Fruit fly (Drosophila melanogaster) whole organism: ENCODE results near the gene Myc.

Source experiments
- CG8478 ChIP-seq: fragments of >200 bp; optimal IDR thresholded peaks from 2 replicates; lab custom pipeline; 2018; ENCODE audit warnings: inconsistent platforms
- Dll ChIP-seq: fragments of >200 bp; optimal IDR thresholded peaks from 2 replicates; lab custom pipeline; 2017
- EcR ChIP-seq, 2 experiments: fragments of >200 bp; optimal IDR thresholded peaks; 2 replicates each; lab custom pipeline; 2017; ENCODE audit warnings: missing biosample characterization in 2 of 2, missing genetic modification characterization in 2 of 2, missing genetic modification reagents in 2 of 2
- pan ChIP-seq: fragments of >200 bp; optimal IDR thresholded peaks from 2 replicates; lab custom pipeline; 2017
- psq ChIP-seq: fragments of >200 bp; optimal IDR thresholded peaks from 2 replicates; lab custom pipeline; 2017
- usp ChIP-seq: fragments of >200 bp; optimal IDR thresholded peaks from 2 replicates; lab custom pipeline; 2017; ENCODE audit warnings: missing biosample characterization, missing genetic modification characterization, mixed read lengths

Myc gene

DNA sequence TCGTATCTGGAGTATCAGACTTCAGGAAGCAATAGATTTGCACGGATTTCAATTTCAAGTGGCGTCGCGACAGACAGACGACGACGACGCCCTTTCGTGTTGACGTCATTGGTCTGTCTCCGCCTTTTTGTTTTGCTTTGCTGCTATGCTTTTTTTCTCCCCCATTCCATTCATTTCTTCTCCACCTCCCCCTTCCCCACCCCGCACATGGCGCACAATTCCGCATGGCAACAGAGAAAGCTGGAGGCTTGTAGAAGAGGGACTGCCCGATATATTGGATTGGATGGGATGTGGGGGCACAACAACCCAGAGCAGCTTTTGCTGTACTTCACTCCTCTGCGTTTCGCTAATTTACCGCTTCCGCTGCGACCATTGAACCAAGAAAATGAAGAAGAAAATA, 10.9 kb downstream of the Myc start:
- TF ChIP-seq psq (lab: Kevin White, UChicago) = no peak
- TF ChIP-seq EcR (GFP tag; optimal IDR thresholded peaks at IDR 0.05; lab: Kevin White, UChicago) = peak in 1 of 2 experiments; percentile 30

DNA sequence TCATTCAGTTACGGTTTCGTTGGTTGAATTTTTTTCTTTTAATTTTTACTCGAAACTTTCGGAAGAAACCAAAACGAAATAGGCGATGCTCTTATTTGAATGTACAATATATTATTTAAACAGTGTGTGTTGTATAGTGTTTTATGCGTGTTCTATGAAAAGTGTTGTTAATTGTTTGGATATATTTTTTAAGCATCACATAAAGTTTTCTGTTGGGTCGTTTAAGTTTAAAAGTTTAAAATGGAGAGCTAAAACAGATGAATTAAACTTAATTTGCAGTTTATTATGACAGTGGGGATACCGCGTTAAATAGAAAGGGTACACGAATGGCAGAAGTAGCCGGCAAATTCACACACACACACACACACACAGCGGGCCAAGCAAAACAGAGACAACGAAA, 16.9 kb downstream of the Myc start:
- TF ChIP-seq psq (lab: Kevin White, UChicago) = no peak
- no peak for TF ChIP-seq CG8478 (lab: Kevin White, UChicago)
- no peak for TF ChIP-seq usp (GFP tag; lab: Kevin White, UChicago)
- TF ChIP-seq Dll (lab: Kevin White, UChicago) = no peak
- no peak for TF ChIP-seq EcR (GFP tag; optimal IDR thresholded peaks at IDR 0.05; lab: Kevin White, UChicago)
- no peak for TF ChIP-seq pan (lab: Kevin White, UChicago)

DNA sequence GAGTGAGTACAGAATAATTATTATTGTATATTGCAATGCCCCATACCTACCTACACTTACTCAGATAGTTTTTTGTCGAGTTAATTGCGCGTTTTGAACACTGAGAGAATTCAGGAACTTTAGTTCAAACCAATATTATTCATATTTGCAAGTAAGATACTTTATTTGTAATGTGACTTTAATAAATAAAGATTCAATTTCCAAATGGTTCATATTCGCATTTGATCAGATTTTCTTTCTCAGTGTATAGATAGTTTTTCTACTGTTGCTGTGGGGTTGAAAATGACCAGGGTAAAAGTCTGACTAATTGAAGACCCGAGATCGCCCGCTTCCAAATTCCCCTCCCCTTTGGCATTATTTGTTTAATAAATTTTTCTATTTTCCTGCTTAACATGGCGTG, 21.2 kb downstream of the Myc start:
- TF ChIP-seq psq (lab: Kevin White, UChicago) (no peak), usp (GFP tag; lab: Kevin White, UChicago) (no peak)

- TF ChIP-seq CG8478 (lab: Kevin White, UChicago) (no peak), Dll (lab: Kevin White, UChicago) (no peak), psq (lab: Kevin White, UChicago) (no peak), pan (lab: Kevin White, UChicago) (no peak), EcR (GFP tag; optimal IDR thresholded peaks at IDR 0.05; lab: Kevin White, UChicago) (no peak), usp (GFP tag; lab: Kevin White, UChicago) (no peak)
These were observed 24.0 kb downstream of the Myc start for dm6 chrX:3396837-3397495.

- TF ChIP-seq CG8478 (lab: Kevin White, UChicago) (no peak), EcR (GFP tag; optimal IDR thresholded peaks at IDR 0.05; lab: Kevin White, UChicago) (no peak), Dll (lab: Kevin White, UChicago) (no peak)
These were observed 25.8 kb downstream of the Myc start for dm6 chrX:3398576-3399277.

- TF ChIP-seq Dll (lab: Kevin White, UChicago) (no peak), CG8478 (lab: Kevin White, UChicago) (no peak), usp (GFP tag; lab: Kevin White, UChicago) (no peak), psq (lab: Kevin White, UChicago) (no peak), EcR (GFP tag; optimal IDR thresholded peaks at IDR 0.05; lab: Kevin White, UChicago) (no peak), pan (lab: Kevin White, UChicago) (no peak)
These were observed 26.3 kb downstream of the Myc start for dm6 chrX:3399286-3399685.

- no peak for TF ChIP-seq CG8478 (lab: Kevin White, UChicago)
These were observed 30.5 kb downstream of the Myc start for dm6 chrX:3403411-3403810.

DNA sequence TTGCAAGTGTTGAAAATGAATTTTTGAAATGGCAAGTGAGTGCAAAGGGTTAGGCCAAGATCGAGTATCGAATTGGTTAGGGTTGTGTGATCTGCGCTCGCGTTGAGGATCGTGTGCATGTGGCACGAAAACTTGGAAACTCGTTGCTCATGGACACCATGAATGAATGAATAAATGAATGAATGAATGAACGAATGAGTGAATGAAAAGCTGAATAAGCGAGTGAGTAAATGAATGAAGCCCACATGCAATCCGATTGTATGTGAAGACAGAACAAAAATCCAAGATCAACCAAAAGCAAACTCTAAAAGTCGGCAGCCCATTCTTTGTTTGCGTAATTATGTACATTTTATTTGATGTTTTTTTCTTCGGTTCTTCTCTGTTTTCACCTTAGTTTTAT, 31.7 kb downstream of the Myc start:
- TF ChIP-seq pan (lab: Kevin White, UChicago) (no peak), EcR (GFP tag; optimal IDR thresholded peaks at IDR 0.05; lab: Kevin White, UChicago) (no peak), psq (lab: Kevin White, UChicago) (no peak)

- TF ChIP-seq pan (lab: Kevin White, UChicago) = no peak
- no peak for TF ChIP-seq psq (lab: Kevin White, UChicago)
- no peak for TF ChIP-seq EcR (GFP tag; optimal IDR thresholded peaks at IDR 0.05; lab: Kevin White, UChicago)
- no peak for TF ChIP-seq usp (GFP tag; lab: Kevin White, UChicago)
- TF ChIP-seq Dll (lab: Kevin White, UChicago) = no peak
- TF ChIP-seq CG8478 (lab: Kevin White, UChicago) = no peak
These were observed 32.5 kb downstream of the Myc start for dm6 chrX:3405440-3405839.

- TF ChIP-seq EcR (GFP tag; optimal IDR thresholded peaks at IDR 0.05; lab: Kevin White, UChicago) (peak; percentile 50 to 57), CG8478 (lab: Kevin White, UChicago) (peak; percentile 46), Dll (lab: Kevin White, UChicago) (peak; percentile 64), psq (lab: Kevin White, UChicago) (no peak), pan (lab: Kevin White, UChicago) (no peak), usp (GFP tag; lab: Kevin White, UChicago) (no peak)
These were observed 35.0 kb downstream of the Myc start for dm6 chrX:3407760-3408608.

dm6 chrX:3408609-3409237, 35.8 kb downstream of the Myc start:
- no peak for TF ChIP-seq CG8478 (lab: Kevin White, UChicago)
- TF ChIP-seq pan (lab: Kevin White, UChicago) = no peak
- no peak for TF ChIP-seq psq (lab: Kevin White, UChicago)
- no peak for TF ChIP-seq EcR (GFP tag; optimal IDR thresholded peaks at IDR 0.05; lab: Kevin White, UChicago)
- TF ChIP-seq Dll (lab: Kevin White, UChicago) = no peak
- no peak for TF ChIP-seq usp (GFP tag; lab: Kevin White, UChicago)
